Fruit fly (Drosophila melanogaster): Measurements from ENCODE around the gene CG14929.

DNA sequence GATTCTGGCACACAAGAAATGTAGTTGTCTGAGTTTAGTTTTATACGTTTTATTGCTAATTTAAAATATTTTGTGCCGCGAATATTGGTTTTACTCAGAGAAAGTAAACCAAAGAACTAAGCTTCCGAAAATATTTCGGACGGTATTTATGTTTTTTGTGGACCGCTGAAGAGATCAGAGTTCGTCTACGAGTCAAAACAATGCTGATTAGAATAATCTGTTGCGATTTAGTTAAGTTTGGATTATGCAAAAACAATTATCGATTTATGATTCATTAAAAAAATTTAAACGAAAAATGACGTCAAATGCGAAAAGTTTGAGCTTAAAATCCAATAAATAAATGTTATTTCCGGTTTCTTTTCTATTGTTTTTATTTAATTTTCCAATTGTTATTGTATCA lies 3.0 kb downstream of the CG14929 start, which contains the start of gene CG43153:
- TF ChIP-seq Myc (optimal IDR thresholded peaks at IDR 0.05) = no peak
- no peak for TF ChIP-seq psq (optimal IDR thresholded peaks at IDR 0.05)
- no peak for TF ChIP-seq h (optimal IDR thresholded peaks at IDR 0.05)
- TF ChIP-seq insv (optimal IDR thresholded peaks at IDR 0.05) = no peak
- TF ChIP-seq ttk (optimal IDR thresholded peaks at IDR 0.05) = no peak
